Worm (Caenorhabditis elegans) whole organism, L3 larva: ENCODE results near the gene parg-1.

ENCODE experiments used
- R02D3.7 ChIP-seq: fragments of 150-350 bp; optimal IDR thresholded peaks from 2 replicates; lab custom pipeline; 2014; ENCODE audit warnings: missing biosample characterization, missing genetic modification characterization
- ZK546.5 ChIP-seq: sonication (generic microtip); optimal IDR thresholded peaks from 2 replicates; lab custom pipeline; 2017; ENCODE audit warnings: missing biosample characterization, missing genetic modification characterization
- ceh-28 ChIP-seq: fragments of 150-350 bp; optimal IDR thresholded peaks from 2 replicates; lab custom pipeline; 2014; ENCODE audit warnings: missing biosample characterization, missing genetic modification reagents, missing genetic modification characterization
- fos-1 ChIP-seq: fragments of 150-350 bp; optimal IDR thresholded peaks from 2 replicates; lab custom pipeline; 2014; ENCODE audit warnings: missing biosample characterization, missing genetic modification characterization
- mdl-1 ChIP-seq: fragments of 150-350 bp; optimal IDR thresholded peaks from 2 replicates; lab custom pipeline; 2014; ENCODE audit warnings: missing biosample characterization, missing genetic modification characterization
- nhr-11 ChIP-seq: fragments of 150-350 bp; optimal IDR thresholded peaks from 2 replicates; lab custom pipeline; 2014; ENCODE audit warnings: missing biosample characterization, missing genetic modification characterization
- nhr-237 ChIP-seq: fragments of 150-350 bp; optimal IDR thresholded peaks from 2 replicates; lab custom pipeline; 2014; ENCODE audit warnings: missing biosample characterization, missing genetic modification characterization
- unc-62 ChIP-seq: fragments of 150-350 bp; sonication (generic microtip); optimal IDR thresholded peaks from 4 replicates; lab custom pipeline; 2014; ENCODE audit warnings: missing biosample characterization, missing genetic modification reagents, missing genetic modification characterization
- zag-1 ChIP-seq: fragments of 150-350 bp; optimal IDR thresholded peaks from 2 replicates; lab custom pipeline; 2014; ENCODE audit warnings: missing biosample characterization, missing genetic modification characterization
- ztf-11 ChIP-seq: fragments of 150-350 bp; optimal IDR thresholded peaks from 2 replicates; lab custom pipeline; 2014; ENCODE audit warnings: missing biosample characterization, missing genetic modification characterization

ce11 chrIV:8705504-8705903 is 40.5 kb upstream of the parg-1 start, which contains the start of gene H23L24.4:
- TF ChIP-seq fos-1 (tag; lab: Kevin White, UChicago) = no peak
- TF ChIP-seq nhr-237 = no peak
- TF ChIP-seq ceh-28 = no peak
- no peak for TF ChIP-seq zag-1 (tag; lab: Kevin White, UChicago)
- no peak for TF ChIP-seq nhr-11 (tag; lab: Kevin White, UChicago)
- TF ChIP-seq mdl-1 (tag; lab: Kevin White, UChicago) = no peak
- no peak for TF ChIP-seq R02D3.7 (tag; lab: Kevin White, UChicago)
- no peak for TF ChIP-seq ztf-11
- TF ChIP-seq ZK546.5 (tag; lab: Kevin White, UChicago) = no peak
- TF ChIP-seq unc-62 (GFP tag; lab: Kevin White, UChicago) = no peak
